Fruit fly (Drosophila melanogaster) whole organism, pupa: ENCODE results near the gene Cda5.

Experiments used
- CG10348 ChIP-seq: fragments of 200-800 bp; sonication (Bioruptor generic); IDR thresholded peaks from 2 replicates; pipeline ENCODE4 v1.3.6; 2022; ENCODE audit warnings: missing biosample characterization, missing genetic modification characterization
- CG12605 ChIP-seq: fragments of 200-800 bp; sonication (Bioruptor generic); IDR thresholded peaks from 2 replicates; pipeline ENCODE4 v1.3.6; 2022; ENCODE audit warnings: missing biosample characterization, missing genetic modification characterization
- CG13204 ChIP-seq: fragments of 200-800 bp; sonication (Bioruptor generic); optimal IDR thresholded peaks from 2 replicates; lab custom pipeline; 2018; ENCODE audit warnings: missing biosample characterization, mild to moderate bottlenecking, missing genetic modification characterization, moderate library complexity
- CG14655 ChIP-seq: fragments of 200-800 bp; sonication (Bioruptor generic); optimal IDR thresholded peaks from 3 replicates; lab custom pipeline; 2017; ENCODE audit warnings: mild to moderate bottlenecking, missing biosample characterization, missing genetic modification reagents, missing genetic modification characterization
- CG15710 ChIP-seq: fragments of 200-800 bp; sonication (Bioruptor generic); optimal IDR thresholded peaks from 2 replicates; lab custom pipeline; 2018; ENCODE audit warnings: missing biosample characterization, mild to moderate bottlenecking, missing genetic modification characterization, moderate library complexity
- CG17806 ChIP-seq: fragments of 200-800 bp; sonication (Bioruptor generic); optimal IDR thresholded peaks from 2 replicates; lab custom pipeline; 2018; ENCODE audit warnings: missing biosample characterization, mild to moderate bottlenecking, missing genetic modification characterization, moderate library complexity
- CG32121 ChIP-seq: fragments of 200-800 bp; sonication (Bioruptor generic); IDR thresholded peaks from 2 replicates; pipeline ENCODE4 v1.3.6; 2022; ENCODE audit warnings: missing biosample characterization, missing genetic modification characterization
- CG34367 ChIP-seq: fragments of 200-800 bp; sonication (Bioruptor generic); optimal IDR thresholded peaks from 2 replicates; lab custom pipeline; 2018; ENCODE audit warnings: missing biosample characterization, mild to moderate bottlenecking, missing genetic modification characterization
- CG4496 ChIP-seq: fragments of 200-800 bp; sonication (Bioruptor generic); IDR thresholded peaks from 3 replicates; pipeline ENCODE4 v1.3.6; 2022; ENCODE audit warnings: missing biosample characterization, missing genetic modification characterization
- CG8159 ChIP-seq: fragments of 200-800 bp; sonication (Bioruptor generic); optimal IDR thresholded peaks from 3 replicates; lab custom pipeline; 2018; ENCODE audit warnings: missing biosample characterization, mild to moderate bottlenecking, missing genetic modification characterization, moderate library complexity
- CG8301 ChIP-seq: fragments of 200-800 bp; sonication (Bioruptor generic); optimal IDR thresholded peaks from 2 replicates; lab custom pipeline; 2018; ENCODE audit warnings: missing biosample characterization, mild to moderate bottlenecking, missing genetic modification characterization
- CG9948 ChIP-seq: fragments of 200-800 bp; sonication (Bioruptor generic); optimal IDR thresholded peaks from 2 replicates; lab custom pipeline; 2018; ENCODE audit warnings: missing biosample characterization, mild to moderate bottlenecking, missing genetic modification characterization, moderate library complexity
- D1 ChIP-seq: fragments of 200-800 bp; sonication (Bioruptor generic); optimal IDR thresholded peaks from 2 replicates; lab custom pipeline; 2018; ENCODE audit warnings: missing biosample characterization, mild to moderate bottlenecking, missing genetic modification characterization, moderate library complexity
- EcR ChIP-seq: fragments of 200-800 bp; sonication (Bioruptor generic); optimal IDR thresholded peaks from 3 replicates; lab custom pipeline; 2019; ENCODE audit warnings: missing biosample characterization, missing genetic modification characterization, mild to moderate bottlenecking, moderate library complexity, missing genetic modification reagents
- Ets98B ChIP-seq: fragments of 200-800 bp; sonication (Bioruptor generic); IDR thresholded peaks from 2 replicates; pipeline ENCODE4 v1.3.6; 2022; ENCODE audit warnings: missing biosample characterization, missing genetic modification characterization
- Pif1A ChIP-seq: fragments of 200-800 bp; sonication (Bioruptor generic); optimal IDR thresholded peaks from 3 replicates; lab custom pipeline; 2016; ENCODE audit warnings: missing biosample characterization, missing genetic modification characterization
- Pif1B ChIP-seq: fragments of 200-800 bp; sonication (Bioruptor generic); optimal IDR thresholded peaks from 3 replicates; lab custom pipeline; 2016; ENCODE audit warnings: missing biosample characterization, missing genetic modification characterization
- Snoo ChIP-seq: fragments of 200-800 bp; sonication (Bioruptor generic); optimal IDR thresholded peaks from 3 replicates; lab custom pipeline; 2017; ENCODE audit warnings: missing biosample characterization, mild to moderate bottlenecking, missing genetic modification characterization, inconsistent platforms
- fd96Ca ChIP-seq: fragments of 200-800 bp; sonication (Bioruptor generic); IDR thresholded peaks from 3 replicates; pipeline ENCODE4 v1.3.6; 2022; ENCODE audit warnings: missing biosample characterization, missing genetic modification characterization
- gl ChIP-seq: fragments of 200-800 bp; sonication (Bioruptor generic); optimal IDR thresholded peaks from 2 replicates; lab custom pipeline; 2018; ENCODE audit warnings: missing biosample characterization, mild to moderate bottlenecking, missing genetic modification characterization
- rn ChIP-seq: fragments of 200-800 bp; sonication (Bioruptor generic); IDR thresholded peaks from 2 replicates; pipeline ENCODE4 v1.3.6; 2022; ENCODE audit warnings: missing biosample characterization, missing genetic modification characterization

Gene Cda5

dm6 chr2L:56865-57264, 8.3 kb downstream of the Cda5 start:
- TF ChIP-seq CG15710: no peak
- no peak for TF ChIP-seq Ets98B (GFP tag; lab: Robert Waterston, UW)
- TF ChIP-seq, all 21 proteins: peak for 0

dm6 chr2L:53108-53507, 12.1 kb downstream of the Cda5 start:
- TF ChIP-seq CG8159 (tag; lab: Kevin White, UChicago): no peak
- TF ChIP-seq CG32121 (GFP tag; lab: Robert Waterston, UW): no peak
- TF ChIP-seq rn (GFP tag; lab: Robert Waterston, UW): no peak
- no peak for TF ChIP-seq Pif1B (GFP tag; lab: Kevin White, UChicago)
- no peak for TF ChIP-seq gl
- no peak for TF ChIP-seq CG9948
- TF ChIP-seq CG4496: no peak
- TF ChIP-seq CG14655: no peak
- no peak for TF ChIP-seq D1 (tag; lab: Kevin White, UChicago)
- TF ChIP-seq CG13204 (GFP tag; lab: Kevin White, UChicago): no peak
- TF ChIP-seq Snoo: no peak
- no peak for TF ChIP-seq Pif1A (GFP tag; lab: Kevin White, UChicago)
- no peak for TF ChIP-seq CG10348 (GFP tag; lab: Robert Waterston, UW)
- TF ChIP-seq, all 21 proteins: peak for 0

- TF ChIP-seq CG13204 (GFP tag; lab: Kevin White, UChicago): no peak
- TF ChIP-seq CG12605 (GFP tag; lab: Robert Waterston, UW): no peak
- TF ChIP-seq fd96Ca: no peak
- TF ChIP-seq Snoo: no peak
- no peak for TF ChIP-seq CG4496
- TF ChIP-seq CG34367 (tag; lab: Kevin White, UChicago): no peak
- TF ChIP-seq Pif1B (GFP tag; lab: Kevin White, UChicago): no peak
- TF ChIP-seq Ets98B (GFP tag; lab: Robert Waterston, UW): no peak
- TF ChIP-seq CG32121 (GFP tag; lab: Robert Waterston, UW): no peak
- TF ChIP-seq rn (GFP tag; lab: Robert Waterston, UW): no peak
- no peak for TF ChIP-seq CG8301
Measured at dm6 chr2L:35452-35851, 29.8 kb downstream of the Cda5 start.

DNA sequence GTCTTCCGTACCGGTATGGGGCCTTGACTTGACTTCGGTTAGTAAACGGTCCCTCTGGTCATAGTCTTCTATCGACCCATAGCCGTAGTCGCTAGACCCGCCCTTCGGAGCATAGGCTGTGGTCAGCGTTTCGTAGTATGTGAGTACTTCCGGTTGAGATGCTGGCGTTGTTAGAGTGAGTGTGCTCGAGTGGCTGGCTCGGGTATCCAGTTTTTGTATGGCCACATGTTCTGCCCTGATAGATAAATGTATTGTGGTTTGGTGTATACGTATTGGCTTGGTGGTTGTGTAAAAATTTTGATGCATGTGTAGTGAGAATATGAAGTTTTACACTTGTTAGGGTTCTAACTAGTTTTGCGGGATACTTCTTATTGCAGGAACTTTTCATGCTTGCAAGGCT, 31.1 kb downstream of the Cda5 start:
- TF ChIP-seq gl (no peak), D1 (tag; lab: Kevin White, UChicago) (no peak), CG15710 (no peak), Pif1B (GFP tag; lab: Kevin White, UChicago) (no peak), CG14655 (no peak), CG12605 (GFP tag; lab: Robert Waterston, UW) (no peak), Snoo (no peak), CG17806 (tag; lab: Kevin White, UChicago) (no peak), Ets98B (GFP tag; lab: Robert Waterston, UW) (no peak), CG32121 (GFP tag; lab: Robert Waterston, UW) (no peak), EcR (GFP tag; lab: Kevin White, UChicago) (no peak), CG34367 (tag; lab: Kevin White, UChicago) (no peak), CG13204 (GFP tag; lab: Kevin White, UChicago) (no peak), CG9948 (no peak), Pif1A (GFP tag; lab: Kevin White, UChicago) (no peak), CG8301 (no peak), CG4496 (no peak), CG8159 (tag; lab: Kevin White, UChicago) (no peak)

DNA sequence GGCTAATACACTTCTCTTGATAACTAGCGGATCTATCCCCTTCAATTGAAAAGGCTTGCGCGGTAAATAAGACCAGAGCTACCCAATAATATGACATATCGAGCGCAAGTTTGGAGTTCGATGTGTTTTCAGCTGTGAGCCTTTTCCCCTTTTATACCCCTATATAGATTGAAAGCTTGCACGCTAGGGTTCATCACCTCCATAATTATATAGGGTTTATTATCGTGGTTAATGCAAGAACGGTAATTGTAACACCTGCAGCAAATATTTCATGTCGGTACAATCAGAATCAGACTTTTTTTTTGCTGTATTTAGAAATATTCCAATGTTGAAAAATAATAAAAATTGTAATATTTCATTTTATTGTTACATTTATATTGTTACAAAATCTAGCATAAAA, 40.1 kb downstream of the Cda5 start, which contains the start of gene Ir21a:
Gene Ir21a (minus strand): TSS at position 101 of the 400 bp plus-strand sequence.
- TF ChIP-seq Pif1A (GFP tag; lab: Kevin White, UChicago) (no peak), Snoo (no peak), CG12605 (GFP tag; lab: Robert Waterston, UW) (no peak), CG8159 (tag; lab: Kevin White, UChicago) (no peak), CG13204 (GFP tag; lab: Kevin White, UChicago) (no peak), CG4496 (no peak)

DNA sequence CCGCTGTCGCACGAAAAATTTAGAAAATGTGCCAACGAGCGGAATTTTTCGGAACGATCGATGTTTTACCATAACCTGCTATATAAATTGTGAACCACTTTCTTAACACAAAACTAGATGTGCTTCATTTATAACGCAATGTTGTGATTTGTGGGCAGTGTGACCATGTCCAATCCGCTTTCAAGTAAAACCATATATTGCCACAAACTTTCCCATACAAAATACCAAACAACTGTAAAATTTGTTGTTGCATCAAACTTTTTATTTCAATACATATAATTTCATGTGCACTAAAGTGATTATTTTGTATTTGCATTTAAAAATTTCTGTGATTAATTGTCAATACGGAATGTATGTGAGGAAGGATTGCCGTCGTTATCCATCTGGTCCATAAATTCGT, 43.6 kb downstream of the Cda5 start:
- TF ChIP-seq D1 (tag; lab: Kevin White, UChicago) (no peak), CG34367 (tag; lab: Kevin White, UChicago) (no peak), CG15710 (no peak), CG13204 (GFP tag; lab: Kevin White, UChicago) (no peak), Pif1A (GFP tag; lab: Kevin White, UChicago) (no peak), CG32121 (GFP tag; lab: Robert Waterston, UW) (no peak), CG8301 (no peak), CG12605 (GFP tag; lab: Robert Waterston, UW) (no peak)

dm6 chr2L:20410-20809, 44.8 kb downstream of the Cda5 start:
- TF ChIP-seq CG32121 (GFP tag; lab: Robert Waterston, UW): peak; percentile 53; the same call in 1 of the 2 replicates
- TF ChIP-seq, all 21 proteins: peak for 1; not testable (repeated sequence) for 20
